Worm (Caenorhabditis elegans): ENCODE results near the gene sup-36.
A peak's percentile ranks its signal among the peaks of the same experiment; 100 is the strongest.
"Not testable (repeated sequence)": the region's sequence is repeated elsewhere in the genome, so short reads cannot be mapped to it uniquely, and the experiment has no call there.

sup-36 gene

DNA sequence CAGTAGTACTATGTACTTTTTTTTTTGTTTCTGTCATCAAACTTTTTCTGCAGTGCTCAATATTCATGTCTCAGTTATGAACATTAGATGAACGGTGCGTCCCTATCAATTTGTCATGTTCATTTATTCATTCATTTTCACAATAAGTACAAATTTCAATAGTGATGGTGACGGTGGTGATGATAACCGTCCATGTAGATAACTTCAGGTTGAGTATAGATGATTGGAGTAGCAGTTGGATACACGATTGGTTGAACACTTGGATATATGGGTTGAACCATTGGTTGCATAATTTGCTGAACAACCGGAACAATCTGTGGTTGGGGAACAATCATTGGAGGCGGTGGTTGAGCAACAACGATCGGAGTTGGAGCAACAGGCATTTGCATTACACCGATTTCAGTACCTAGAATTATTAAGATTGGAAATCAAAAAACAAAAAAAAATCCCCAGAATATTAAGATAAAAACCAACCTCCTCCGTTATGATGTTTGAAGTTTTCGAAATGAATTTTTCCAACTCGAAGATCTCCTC lies 13.3 kb upstream of the sup-36 start:
- TF ChIP-seq unc-39 (tag; optimal IDR thresholded peaks at IDR 0.05) (no peak), zag-1 (tag; optimal IDR thresholded peaks at IDR 0.05) (no peak), elt-3 (tag; optimal IDR thresholded peaks at IDR 0.05) (no peak), nhr-10 (tag; optimal IDR thresholded peaks at IDR 0.05) (no peak)

ce11 chrIV:6590029-6590428 lies 11.4 kb upstream of the sup-36 start, which contains the start of the genes lec-11 and irld-7:
Gene lec-11 (minus strand): TSS chrIV:6590154.
Gene irld-7 (plus strand): TSS chrIV:6590360.
- peak; percentile 93 for TF ChIP-seq fos-1 (tag; optimal IDR thresholded peaks at IDR 0.05)
- TF ChIP-seq C34F6.9 (tag; optimal IDR thresholded peaks at IDR 0.05): no peak
- peak; percentile 25 for TF ChIP-seq sma-9 (GFP tag; optimal IDR thresholded peaks at IDR 0.05)
- no peak for TF ChIP-seq sma-9 (tag; optimal IDR thresholded peaks at IDR 0.05)

DNA sequence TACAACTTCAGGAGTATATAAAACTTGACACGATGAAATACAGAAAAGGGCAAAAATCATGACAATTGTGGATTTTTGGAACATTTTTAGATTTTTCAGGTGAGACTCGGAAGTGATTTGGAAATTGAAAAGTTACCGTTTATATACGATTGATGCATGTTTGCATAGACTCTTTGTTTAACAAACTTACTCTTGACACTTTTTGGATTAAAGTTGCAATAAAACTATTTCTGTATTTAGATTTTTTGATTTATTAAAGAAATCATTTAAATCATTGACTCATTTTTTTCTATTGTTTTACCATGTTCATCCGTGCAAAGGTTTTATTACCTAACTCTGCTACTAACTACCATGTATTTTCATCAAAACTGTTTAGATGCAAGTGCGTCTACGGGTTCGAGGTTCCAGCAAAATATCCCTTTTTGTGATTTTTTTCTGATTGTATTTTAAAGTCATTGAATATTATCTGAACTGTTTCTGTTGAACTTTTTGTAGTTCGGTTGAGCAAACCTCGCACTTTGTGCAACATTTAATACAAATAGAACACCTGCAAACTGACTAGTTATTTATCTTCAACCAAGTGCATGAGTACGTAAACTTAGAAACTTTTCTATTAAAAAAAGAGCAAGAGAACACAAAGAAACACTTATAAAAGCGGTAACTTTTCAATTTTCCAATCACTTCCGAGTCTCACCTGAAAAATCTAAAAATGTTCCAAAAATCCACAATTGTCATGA lies 10.3 kb upstream of the sup-36 start, which contains the start of the genes nspb-1 and nspb-2:
Gene nspb-1 (minus strand): TSS at position 101 of the 737 bp plus-strand sequence.
Gene nspb-2 (plus strand): TSS at position 687 of the 737 bp plus-strand sequence.
- not testable (repeated sequence) for TF ChIP-seq R02D3.7 (tag; optimal IDR thresholded peaks at IDR 0.05); F13H6.1 (tag; optimal IDR thresholded peaks at IDR 0.05); unc-55 (GFP tag; optimal IDR thresholded peaks at IDR 0.05)

DNA sequence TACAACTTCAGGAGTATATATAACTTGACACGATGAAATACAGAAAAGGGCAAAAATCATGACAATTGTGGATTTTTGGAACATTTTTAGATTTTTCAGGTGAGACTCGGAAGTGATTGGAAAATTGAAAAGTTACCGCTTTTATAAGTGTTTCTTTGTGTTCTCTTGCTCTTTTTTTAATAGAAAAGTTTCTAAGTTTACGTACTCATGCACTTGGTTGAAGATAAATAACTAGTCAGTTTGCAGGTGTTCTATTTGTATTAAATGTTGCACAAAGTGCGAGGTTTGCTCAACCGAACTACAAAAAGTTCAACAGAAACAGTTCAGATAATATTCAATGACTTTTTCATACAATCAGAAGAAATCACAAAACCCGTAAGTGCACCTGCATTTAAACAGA lies 6.6 kb upstream of the sup-36 start, which contains the start of gene nspb-3:
Gene nspb-3 (minus strand): TSS at position 101 of the 400 bp plus-strand sequence.
- TF ChIP-seq C34F6.9 (tag; optimal IDR thresholded peaks at IDR 0.05); ztf-1 (GFP tag; conservative IDR thresholded peaks at IDR 0.05); elt-1 (tag; optimal IDR thresholded peaks at IDR 0.05): not testable (repeated sequence)

- TF ChIP-seq ZK546.5 (tag; optimal IDR thresholded peaks at IDR 0.05): no peak
- no peak for TF ChIP-seq R02D3.7 (tag; optimal IDR thresholded peaks at IDR 0.05)
- TF ChIP-seq ama-1 (optimal IDR thresholded peaks at IDR 0.05): no peak
- TF ChIP-seq nhr-237 (tag; optimal IDR thresholded peaks at IDR 0.05): no peak
- no peak for TF ChIP-seq nhr-23 (tag; optimal IDR thresholded peaks at IDR 0.05)
- TF ChIP-seq blmp-1 (tag; optimal IDR thresholded peaks at IDR 0.05; ENCODE audit: insufficient read depth): no peak
- TF ChIP-seq unc-39 (tag; optimal IDR thresholded peaks at IDR 0.05): no peak
- TF ChIP-seq nhr-21 (tag; optimal IDR thresholded peaks at IDR 0.05): no peak
- no peak for TF ChIP-seq ztf-1 (GFP tag; conservative IDR thresholded peaks at IDR 0.05)
Measured at ce11 chrIV:6595912-6596311, 5.6 kb upstream of the sup-36 start, which contains the start of gene F38A5.22. Gene F38A5.22 (minus strand): TSS chrIV:6595940.

DNA sequence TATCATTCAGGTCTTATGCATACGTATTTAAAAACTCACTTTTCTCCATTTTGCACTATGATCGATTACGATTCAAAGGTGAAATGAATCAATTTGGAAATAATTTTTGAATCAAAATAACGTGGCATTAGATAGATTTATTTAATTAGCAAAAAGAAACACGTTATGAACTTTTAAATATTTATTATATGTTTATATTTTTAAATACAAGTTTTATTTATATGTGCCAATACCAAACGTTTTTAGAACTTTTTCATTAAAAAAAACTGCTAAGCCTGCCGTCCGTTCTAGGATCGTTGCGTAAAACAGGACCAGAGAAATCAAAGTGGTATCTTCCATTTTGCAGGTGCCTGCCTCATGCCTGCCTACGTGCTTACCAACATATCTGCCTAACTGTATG lies 4.2 kb upstream of the sup-36 start, which contains the start of gene F38A5.6:
Gene F38A5.6 (minus strand): TSS at position 101 of the 400 bp plus-strand sequence.
- TF ChIP-seq C34F6.9 (tag; optimal IDR thresholded peaks at IDR 0.05): no peak
- no peak for TF ChIP-seq unc-55 (GFP tag; optimal IDR thresholded peaks at IDR 0.05)
- TF ChIP-seq ztf-4 (tag; optimal IDR thresholded peaks at IDR 0.05): no peak
- TF ChIP-seq lin-39 (tag; optimal IDR thresholded peaks at IDR 0.05): no peak
- TF ChIP-seq ceh-16 (tag; optimal IDR thresholded peaks at IDR 0.05): no peak
- TF ChIP-seq nhr-10 (tag; optimal IDR thresholded peaks at IDR 0.05): no peak
- no peak for TF ChIP-seq lin-13 (GFP tag; optimal IDR thresholded peaks at IDR 0.05)

ce11 chrIV:6597918-6598317 lies 3.6 kb upstream of the sup-36 start, which contains the start of gene nspb-4:
Gene nspb-4 (plus strand): TSS chrIV:6598218.
- TF ChIP-seq nhr-23, ZK546.5, elt-1 (tag; optimal IDR thresholded peaks at IDR 0.05): not testable (repeated sequence)

DNA sequence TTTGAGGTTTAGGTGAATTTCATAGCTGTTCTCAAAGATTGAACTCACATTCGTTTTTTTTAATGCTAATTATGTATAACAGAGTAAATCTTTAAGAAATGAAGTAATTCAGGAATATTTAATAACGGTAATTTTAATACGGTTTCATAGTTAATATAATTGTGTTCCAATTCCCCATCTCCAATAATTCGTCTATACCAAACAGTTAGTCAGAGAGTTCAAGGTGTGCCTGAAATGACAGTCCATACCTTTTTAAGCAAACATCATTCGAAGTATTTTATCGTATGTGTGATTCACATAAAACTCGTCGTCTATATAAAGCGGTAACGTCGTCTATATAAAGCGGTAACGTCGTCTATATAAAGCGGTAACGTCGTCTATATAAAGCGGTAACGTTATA lies 2.7 kb upstream of the sup-36 start, which contains the start of gene nspb-5:
Gene nspb-5 (plus strand): TSS at position 301 of the 400 bp plus-strand sequence.
- not testable (repeated sequence) for TF ChIP-seq sma-3 (GFP tag; optimal IDR thresholded peaks at IDR 0.05); nhr-10 (tag; optimal IDR thresholded peaks at IDR 0.05); lsy-2 (tag; optimal IDR thresholded peaks at IDR 0.05)

Data from whole organism, L2 larva.